Worm (Caenorhabditis elegans): Measurements from ENCODE around the gene F22B5.10.
"Not testable (repeated sequence)": the region's sequence is repeated elsewhere in the genome, so short reads cannot be mapped to it uniquely, and the experiment has no call there.

Gene F22B5.10

ce11 chrII:8466874-8467273 is at the start of gene F22B5.10:
F22B5.10 (plus strand) TSS chrII:8467174.
- no peak for TF ChIP-seq lin-11 (tag; optimal IDR thresholded peaks at IDR 0.05)
- no peak for TF ChIP-seq nhr-10 (tag; optimal IDR thresholded peaks at IDR 0.05)
- no peak for TF ChIP-seq lin-39 (tag; optimal IDR thresholded peaks at IDR 0.05)
- TF ChIP-seq ztf-1 (GFP tag; conservative IDR thresholded peaks at IDR 0.05) = no peak
- no peak for TF ChIP-seq nhr-12 (tag; optimal IDR thresholded peaks at IDR 0.05)
- no peak for TF ChIP-seq blmp-1 (tag; optimal IDR thresholded peaks at IDR 0.05; ENCODE audit: insufficient read depth)
- TF ChIP-seq fos-1 (tag; optimal IDR thresholded peaks at IDR 0.05) = no peak

ce11 chrII:8419015-8419414 is 48.0 kb upstream of the F22B5.10 start:
- TF ChIP-seq ZK546.5 (tag; optimal IDR thresholded peaks at IDR 0.05) = no peak
- peak; percentile 81 for TF ChIP-seq nhr-12 (tag; optimal IDR thresholded peaks at IDR 0.05)
- peak; percentile 76 for TF ChIP-seq nhr-25 (tag; optimal IDR thresholded peaks at IDR 0.05)
- peak; percentile 25 for TF ChIP-seq mab-5 (tag; optimal IDR thresholded peaks at IDR 0.05)

- TF ChIP-seq C34F6.9 (tag; optimal IDR thresholded peaks at IDR 0.05); unc-62 (GFP tag; optimal IDR thresholded peaks at IDR 0.05); crh-2 (tag; optimal IDR thresholded peaks at IDR 0.05): not testable (repeated sequence)
Measured at ce11 chrII:8419798-8420197, 47.2 kb upstream of the F22B5.10 start, which contains the start of gene F14E5.8. F14E5.8 (plus strand) TSS chrII:8420098.

- TF ChIP-seq nhr-12 (tag; optimal IDR thresholded peaks at IDR 0.05) (peak; percentile 85), fos-1 (tag; optimal IDR thresholded peaks at IDR 0.05) (no peak), nhr-21 (tag; optimal IDR thresholded peaks at IDR 0.05) (no peak), dmd-4 (tag; optimal IDR thresholded peaks at IDR 0.05) (no peak), alr-1 (tag; optimal IDR thresholded peaks at IDR 0.05) (no peak), nhr-25 (tag; optimal IDR thresholded peaks at IDR 0.05) (peak; percentile 85)
Measured at ce11 chrII:8420775-8421388, 46.1 kb upstream of the F22B5.10 start.

ce11 chrII:8428758-8428946 is 38.3 kb upstream of the F22B5.10 start, which contains the start of gene F14E5.2:
F14E5.2 (minus strand) TSS chrII:8428858.
- TF ChIP-seq elt-1 (tag; optimal IDR thresholded peaks at IDR 0.05) (no peak), ceh-82 (tag; optimal IDR thresholded peaks at IDR 0.05) (no peak), blmp-1 (tag; optimal IDR thresholded peaks at IDR 0.05; ENCODE audit: insufficient read depth) (no peak), ztf-1 (GFP tag; conservative IDR thresholded peaks at IDR 0.05) (no peak), crh-2 (tag; optimal IDR thresholded peaks at IDR 0.05) (no peak)

ce11 chrII:8428947-8429919 is 37.7 kb upstream of the F22B5.10 start:
- TF ChIP-seq mdl-1 (tag; optimal IDR thresholded peaks at IDR 0.05) (no peak), lsy-2 (tag; optimal IDR thresholded peaks at IDR 0.05) (peak in 1 of 2 experiments; percentile 60), nhr-129 (tag; optimal IDR thresholded peaks at IDR 0.05) (peak; percentile 37), unc-55 (GFP tag; optimal IDR thresholded peaks at IDR 0.05) (peak; percentile 45), blmp-1 (tag; optimal IDR thresholded peaks at IDR 0.05; ENCODE audit: insufficient read depth) (no peak), peb-1 (tag; optimal IDR thresholded peaks at IDR 0.05) (no peak), nhr-21 (tag; optimal IDR thresholded peaks at IDR 0.05) (no peak), sma-3 (GFP tag; optimal IDR thresholded peaks at IDR 0.05) (peak; percentile 1), nhr-12 (tag; optimal IDR thresholded peaks at IDR 0.05) (no peak), skn-1 (tag; optimal IDR thresholded peaks at IDR 0.05) (no peak), snpc-4 (tag; optimal IDR thresholded peaks at IDR 0.05) (no peak), unc-39 (tag; optimal IDR thresholded peaks at IDR 0.05) (no peak), mbf-1 (tag; optimal IDR thresholded peaks at IDR 0.05) (no peak), egl-27 (tag; optimal IDR thresholded peaks at IDR 0.05) (no peak), zag-1 (tag; optimal IDR thresholded peaks at IDR 0.05) (no peak), Y55F3AM.14 (GFP tag; optimal IDR thresholded peaks at IDR 0.05) (no peak), ama-1 (optimal IDR thresholded peaks at IDR 0.05) (no peak), mab-5 (tag; optimal IDR thresholded peaks at IDR 0.05) (no peak), F13H6.1 (tag; optimal IDR thresholded peaks at IDR 0.05) (no peak), ztf-1 (GFP tag; conservative IDR thresholded peaks at IDR 0.05) (no peak), ceh-82 (tag; optimal IDR thresholded peaks at IDR 0.05) (no peak), crh-2 (tag; optimal IDR thresholded peaks at IDR 0.05) (peak; percentile 39), C34F6.9 (tag; optimal IDR thresholded peaks at IDR 0.05) (peak; percentile 26), nhr-11 (tag; optimal IDR thresholded peaks at IDR 0.05) (no peak)

Measured in whole organism, L2 larva.